Fruit fly (Drosophila melanogaster): Measurements from ENCODE around the gene CG32055.

dm6 chr3L:10258738-10259137 lies 38.8 kb upstream of the CG32055 start:
- no peak for TF ChIP-seq EcR (GFP tag; optimal IDR thresholded peaks at IDR 0.05)
- no peak for TF ChIP-seq pan (optimal IDR thresholded peaks at IDR 0.05)
- TF ChIP-seq psq (optimal IDR thresholded peaks at IDR 0.05) = no peak
- TF ChIP-seq usp (GFP tag; optimal IDR thresholded peaks at IDR 0.05) = no peak
